Fruit fly (Drosophila melanogaster): ENCODE measurements around the gene CG4617.

Gene CG4617

DNA sequence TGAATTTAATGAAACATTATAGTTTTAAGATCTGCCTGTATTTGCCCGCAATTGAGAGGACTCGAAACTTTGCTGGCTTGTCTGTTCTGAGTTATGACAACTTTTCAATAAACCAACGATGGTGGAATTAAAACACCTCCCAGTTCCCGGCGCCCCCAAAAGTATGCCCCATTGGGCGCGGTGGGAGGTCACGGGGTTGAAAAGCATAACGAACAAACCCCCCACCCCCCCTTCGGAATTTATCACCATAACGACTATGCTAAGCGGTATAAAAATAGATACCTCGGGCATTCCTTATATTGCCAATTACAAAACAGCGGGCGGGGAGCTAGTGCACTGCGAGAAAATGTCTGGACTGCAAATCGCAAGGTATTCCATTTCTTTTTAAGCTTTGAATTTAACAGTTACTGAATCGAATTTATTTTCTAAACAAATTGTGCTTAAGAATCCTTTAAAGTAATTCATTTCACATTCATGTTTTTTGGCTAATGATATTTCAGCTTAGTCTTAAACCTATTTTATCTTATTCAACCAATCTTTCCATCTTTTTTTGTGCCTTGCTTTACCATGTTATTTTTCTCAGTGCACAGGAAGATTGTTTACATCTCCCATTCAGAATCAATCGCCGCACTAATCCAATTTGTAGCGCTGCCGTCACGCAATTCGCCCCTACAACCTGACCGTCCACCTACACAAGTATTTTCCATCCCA, 2.8 kb downstream of the CG4617 start (continued):
- TF ChIP-seq fru (optimal IDR thresholded peaks at IDR 0.05), result no peak
- TF ChIP-seq Antp (GFP tag; optimal IDR thresholded peaks at IDR 0.05), result peak; percentile 31
- peak; percentile 41; the same call in 1 of the 2 replicates for TF ChIP-seq ro (GFP tag; IDR thresholded peaks at IDR 0.05)
- TF ChIP-seq D19B (GFP tag; optimal IDR thresholded peaks at IDR 0.05), result peak; percentile 65
- peak; percentile 85 for TF ChIP-seq CG12942 (GFP tag; optimal IDR thresholded peaks at IDR 0.05)
- TF ChIP-seq Rx (GFP tag; IDR thresholded peaks at IDR 0.05), result 0 out of 2 replicates have a peak, but pooled peaks have one; percentile 15
- TF ChIP-seq CG9609 (GFP tag; optimal IDR thresholded peaks at IDR 0.05), result peak; percentile 90
- no peak for TF ChIP-seq gfzf (GFP tag; optimal IDR thresholded peaks at IDR 0.05)
- TF ChIP-seq CG9876 (GFP tag; optimal IDR thresholded peaks at IDR 0.05), result peak; percentile 80
- peak; percentile 85 for TF ChIP-seq lmd (GFP tag; IDR thresholded peaks at IDR 0.05)
- peak; percentile 47 for TF ChIP-seq CG13624 (GFP tag; optimal IDR thresholded peaks at IDR 0.05)
- TF ChIP-seq Fer1 (GFP tag; optimal IDR thresholded peaks at IDR 0.05), result peak; percentile 78
- peak; percentile 63 for TF ChIP-seq CG6854 (GFP tag; optimal IDR thresholded peaks at IDR 0.05)
- TF ChIP-seq tgo (GFP tag; IDR thresholded peaks at IDR 0.05), result peak; percentile 82
- TF ChIP-seq oc (tag; optimal IDR thresholded peaks at IDR 0.05), result peak; percentile 78
- peak; percentile 84 for TF ChIP-seq phol (tag; optimal IDR thresholded peaks at IDR 0.05)
- peak; percentile 93 for TF ChIP-seq CG2120 (GFP tag; optimal IDR thresholded peaks at IDR 0.05)
- no peak for TF ChIP-seq Dfd (GFP tag; optimal IDR thresholded peaks at IDR 0.05)
- TF ChIP-seq CG9797 (GFP tag; optimal IDR thresholded peaks at IDR 0.05), result no peak
- TF ChIP-seq CG8924 (tag; optimal IDR thresholded peaks at IDR 0.05), result peak; percentile 94
- peak; percentile 74 for TF ChIP-seq CG14014 (GFP tag; IDR thresholded peaks at IDR 0.05)
- TF ChIP-seq sug (tag; optimal IDR thresholded peaks at IDR 0.05), result peak; percentile 72
- TF ChIP-seq Ssrp (tag; optimal IDR thresholded peaks at IDR 0.05), result peak; percentile 79
- peak; percentile 70 for TF ChIP-seq CG4404 (GFP tag; IDR thresholded peaks at IDR 0.05)
- TF ChIP-seq Bteb2 (GFP tag; optimal IDR thresholded peaks at IDR 0.05), result peak; percentile 90
- TF ChIP-seq CG10267 (tag; optimal IDR thresholded peaks at IDR 0.05), result peak; percentile 76
- peak; percentile 81 for TF ChIP-seq salm (tag; optimal IDR thresholded peaks at IDR 0.05)
- peak; percentile 77 for TF ChIP-seq sisA (GFP tag; IDR thresholded peaks at IDR 0.05)
- peak; percentile 15 for TF ChIP-seq Ets97D (GFP tag; optimal IDR thresholded peaks at IDR 0.05)
- peak; percentile 90 for TF ChIP-seq CG13424 (tag; optimal IDR thresholded peaks at IDR 0.05)
- TF ChIP-seq dan (GFP tag; IDR thresholded peaks at IDR 0.05), result no peak
- peak; percentile 51 for TF ChIP-seq CG10274 (GFP tag; optimal IDR thresholded peaks at IDR 0.05)
- peak; percentile 70 for TF ChIP-seq CG9932 (GFP tag; IDR thresholded peaks at IDR 0.05)
- no peak for TF ChIP-seq h (optimal IDR thresholded peaks at IDR 0.05)
- no peak for TF ChIP-seq lbe (GFP tag; optimal IDR thresholded peaks at IDR 0.05)
- peak; percentile 69 for TF ChIP-seq BtbVII (GFP tag; optimal IDR thresholded peaks at IDR 0.05)
- TF ChIP-seq CG11723 (GFP tag; optimal IDR thresholded peaks at IDR 0.05), result peak; percentile 78
- no peak for TF ChIP-seq CG10565 (GFP tag; optimal IDR thresholded peaks at IDR 0.05)
- TF ChIP-seq CG4360 (GFP tag; IDR thresholded peaks at IDR 0.05), result no peak
- TF ChIP-seq CG11695 (GFP tag; IDR thresholded peaks at IDR 0.05), result peak; percentile 80
- TF ChIP-seq Fer3 (tag; optimal IDR thresholded peaks at IDR 0.05), result peak; percentile 82
- TF ChIP-seq zfh2 (GFP tag; optimal IDR thresholded peaks at IDR 0.05), result peak; percentile 85
- TF ChIP-seq CG6689 (GFP tag; IDR thresholded peaks at IDR 0.05), result peak; percentile 84
- TF ChIP-seq cato (GFP tag; optimal IDR thresholded peaks at IDR 0.05; ENCODE audit: borderline replicate concordance), result peak; percentile 41
- TF ChIP-seq CG10543 (GFP tag; optimal IDR thresholded peaks at IDR 0.05), result peak; percentile 73
- peak; percentile 23 for TF ChIP-seq CG8089 (GFP tag; optimal IDR thresholded peaks at IDR 0.05)
- peak in 1 of 3 experiments; percentile 7 for TF ChIP-seq Stat92E (GFP tag; optimal IDR thresholded peaks at IDR 0.05)
- peak; percentile 44 for TF ChIP-seq kah (GFP tag; optimal IDR thresholded peaks at IDR 0.05)
- peak; percentile 62 for TF ChIP-seq Fer2 (tag; optimal IDR thresholded peaks at IDR 0.05)
- TF ChIP-seq CG18599 (GFP tag; optimal IDR thresholded peaks at IDR 0.05), result peak; percentile 86

Measured in whole organism, embryonic.